Fruit fly (Drosophila melanogaster): Measurements from ENCODE around the gene CG13965.

DNA sequence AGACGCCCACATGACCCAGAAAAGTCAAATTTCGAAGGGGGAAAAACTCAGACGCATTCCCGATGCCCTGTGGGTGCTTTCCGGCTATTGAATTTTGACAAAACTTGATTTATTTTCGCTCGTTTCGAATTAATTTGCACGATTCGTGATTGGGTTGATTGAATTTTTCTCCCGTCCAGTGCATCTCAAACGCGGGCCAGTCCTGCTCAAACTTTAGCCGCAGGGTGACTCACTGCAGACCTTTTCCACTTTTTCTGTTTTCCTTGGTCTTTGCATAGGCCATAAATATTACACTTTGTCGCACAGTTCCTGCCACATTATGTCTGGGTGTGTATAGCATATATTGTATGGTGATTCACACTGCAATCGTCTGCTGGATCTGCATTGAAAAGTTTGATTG is 19.0 kb downstream of the CG13965 start:
- TF ChIP-seq N (GFP tag; optimal IDR thresholded peaks at IDR 0.05) (no peak), Dif (GFP tag; optimal IDR thresholded peaks at IDR 0.05; ENCODE audit: partially characterized antibody) (no peak), psq (GFP tag; optimal IDR thresholded peaks at IDR 0.05) (no peak), tai (GFP tag; optimal IDR thresholded peaks at IDR 0.05) (no peak), Dfd (GFP tag; optimal IDR thresholded peaks at IDR 0.05) (no peak), br (GFP tag; optimal IDR thresholded peaks at IDR 0.05) (no peak), Hr78 (GFP tag; optimal IDR thresholded peaks at IDR 0.05) (no peak), Sp1 (GFP tag; optimal IDR thresholded peaks at IDR 0.05) (no peak), dmrt93B (GFP tag; optimal IDR thresholded peaks at IDR 0.05) (no peak), lola (GFP tag; optimal IDR thresholded peaks at IDR 0.05) (no peak)

Data from whole organism, wandering third instar larva.